Fruit fly (Drosophila melanogaster) S2 (cell line): ENCODE results near the gene Aldh.

Experiments
- CG8478 ChIP-seq: fragments of >200 bp; optimal IDR thresholded peaks from 2 replicates; lab custom pipeline; 2018
- CTCF ChIP-seq, 2 experiments: fragments of >200 bp; optimal IDR thresholded peaks; 2 replicates each; lab custom pipeline; 2018

- TF ChIP-seq CTCF (optimal IDR thresholded peaks at IDR 0.05; lab: Kevin White, UChicago) (no peak), CG8478 (no peak)
Measured at dm6 chr2L:9424193-9424592, 37.0 kb downstream of the Aldh start.
